Worm (Caenorhabditis elegans): ENCODE results near the gene fbxb-57.

DNA sequence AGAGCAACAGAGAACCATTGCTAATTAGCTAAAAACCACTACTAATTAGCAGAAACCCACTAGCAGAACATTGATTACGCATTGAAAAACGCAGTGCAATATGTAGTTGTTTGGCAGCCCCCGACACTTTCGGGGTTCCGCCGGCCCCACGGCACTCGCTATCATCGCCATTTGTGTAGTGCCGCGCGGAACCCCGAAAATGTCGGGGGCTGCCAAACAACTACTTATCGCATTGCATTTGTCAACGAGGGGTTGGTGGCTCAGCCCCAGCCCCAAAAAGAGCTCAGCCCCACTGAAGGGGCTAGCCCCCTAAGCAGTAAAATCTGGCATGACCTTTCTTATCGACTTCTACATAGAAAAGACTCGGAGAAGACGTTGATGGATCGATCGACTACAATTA, 29.2 kb upstream of the fbxb-57 start:
- TF ChIP-seq ceh-13 (GFP tag; optimal IDR thresholded peaks at IDR 0.05) = no peak
- TF ChIP-seq hnd-1 (tag; optimal IDR thresholded peaks at IDR 0.05) = no peak
- TF ChIP-seq ama-1 (optimal IDR thresholded peaks at IDR 0.05) = no peak
- TF ChIP-seq sea-1 (GFP tag; conservative IDR thresholded peaks at IDR 0.05) = no peak
- TF ChIP-seq aly-1 (tag; optimal IDR thresholded peaks at IDR 0.05) = no peak
- no peak for TF ChIP-seq flt-1 (GFP tag; IDR thresholded peaks at IDR 0.05)
- no peak for TF ChIP-seq tra-4 (tag; optimal IDR thresholded peaks at IDR 0.05)
- no peak for TF ChIP-seq B0310.2 (tag; optimal IDR thresholded peaks at IDR 0.05)
- no peak for TF ChIP-seq hmbx-1 (tag; optimal IDR thresholded peaks at IDR 0.05)
- no peak for TF ChIP-seq hmg-4 (GFP tag; optimal IDR thresholded peaks at IDR 0.05)
- TF ChIP-seq pes-1 (GFP tag; IDR thresholded peaks at IDR 0.05) = no peak
- TF ChIP-seq ets-7 (tag; optimal IDR thresholded peaks at IDR 0.05) = no peak
- TF ChIP-seq tbx-37 (GFP tag; conservative IDR thresholded peaks at IDR 0.05) = no peak
- no peak for TF ChIP-seq ceh-36 (tag; optimal IDR thresholded peaks at IDR 0.05)

Data from whole organism, early embryonic.